Fruit fly (Drosophila melanogaster) whole organism, embryonic: ENCODE data around the gene baf.

Source experiments
- Asciz ChIP-seq: fragments of 200-800 bp; sonication (Bioruptor generic); optimal IDR thresholded peaks from 2 replicates; lab custom pipeline; 2017; ENCODE audit warnings: missing biosample characterization, mild to moderate bottlenecking, missing genetic modification characterization, missing genetic modification reagents
- CG11456 ChIP-seq: fragments of 200-800 bp; sonication (Bioruptor generic); IDR thresholded peaks from 3 replicates; pipeline ENCODE4 v1.3.6; 2022; ENCODE audit warnings: missing biosample characterization, missing genetic modification characterization
- CG11504 ChIP-seq: fragments of 200-800 bp; sonication (Bioruptor generic); optimal IDR thresholded peaks from 3 replicates; lab custom pipeline; 2019; ENCODE audit warnings: missing biosample characterization, mild to moderate bottlenecking, missing genetic modification characterization, moderate library complexity
- CG13287 ChIP-seq: fragments of 200-800 bp; sonication (Bioruptor generic); IDR thresholded peaks from 2 replicates; pipeline ENCODE4 v1.3.6; 2022; ENCODE audit warnings: missing biosample characterization, missing genetic modification characterization; ENCODE audit not compliant: partially characterized antibody
- CG15479 ChIP-seq: fragments of 200-800 bp; sonication (Bioruptor generic); optimal IDR thresholded peaks from 3 replicates; lab custom pipeline; 2019; ENCODE audit warnings: missing biosample characterization, mild to moderate bottlenecking, missing genetic modification characterization, moderate library complexity
- CG17568 ChIP-seq: fragments of 200-800 bp; sonication (Bioruptor generic); optimal IDR thresholded peaks from 2 replicates; lab custom pipeline; 2018; ENCODE audit warnings: missing biosample characterization, mild to moderate bottlenecking, missing genetic modification characterization, moderate library complexity
- CG18262 ChIP-seq: fragments of 200-800 bp; optimal IDR thresholded peaks from 3 replicates; lab custom pipeline; 2019; ENCODE audit warnings: missing biosample characterization, mild to moderate bottlenecking, missing genetic modification characterization, moderate library complexity
- CG18619 ChIP-seq: fragments of 200-800 bp; sonication (Bioruptor generic); optimal IDR thresholded peaks from 3 replicates; lab custom pipeline; 2017; ENCODE audit warnings: missing biosample characterization, mild to moderate bottlenecking, missing genetic modification characterization
- CG18764 ChIP-seq: fragments of 200-800 bp; sonication (Bioruptor generic); optimal IDR thresholded peaks from 3 replicates; lab custom pipeline; 2016; ENCODE audit warnings: missing biosample characterization, missing genetic modification characterization
- CG2875 ChIP-seq: fragments of 200-800 bp; sonication (Bioruptor generic); optimal IDR thresholded peaks from 2 replicates; lab custom pipeline; 2017; ENCODE audit warnings: missing biosample characterization, mild to moderate bottlenecking, missing genetic modification characterization, missing genetic modification reagents
- CG30020 ChIP-seq: fragments of 200-800 bp; optimal IDR thresholded peaks from 2 replicates; lab custom pipeline; 2019; ENCODE audit warnings: missing biosample characterization, mild to moderate bottlenecking, missing genetic modification characterization, moderate library complexity
- CG3065 ChIP-seq: fragments of 200-800 bp; sonication (Bioruptor generic); optimal IDR thresholded peaks from 2 replicates; lab custom pipeline; 2016; ENCODE audit warnings: missing biosample characterization, missing genetic modification characterization
- CG3407 ChIP-seq: fragments of 200-800 bp; sonication (Bioruptor generic); optimal IDR thresholded peaks from 2 replicates; lab custom pipeline; 2018; ENCODE audit warnings: missing biosample characterization, mild to moderate bottlenecking, missing genetic modification characterization
- CG3847 ChIP-seq: fragments of 200-800 bp; sonication (Bioruptor generic); IDR thresholded peaks from 2 replicates; pipeline ENCODE4 v1.3.6; 2022; ENCODE audit warnings: missing biosample characterization, missing genetic modification characterization
- CG4707 ChIP-seq: fragments of 200-800 bp; sonication (Bioruptor generic); optimal IDR thresholded peaks from 2 replicates; lab custom pipeline; 2018; ENCODE audit warnings: missing biosample characterization, mild to moderate bottlenecking, missing genetic modification characterization, moderate library complexity
- CG4854 ChIP-seq: fragments of 200-800 bp; sonication (Bioruptor generic); optimal IDR thresholded peaks from 2 replicates; lab custom pipeline; 2016; ENCODE audit warnings: missing biosample characterization, missing genetic modification characterization, inconsistent platforms
- CG9215 ChIP-seq: fragments of 200-800 bp; sonication (Bioruptor generic); IDR thresholded peaks from 2 replicates; pipeline ENCODE4 v1.3.6; 2022; ENCODE audit warnings: missing biosample characterization, missing genetic modification characterization
- CG9727 ChIP-seq: fragments of 200-800 bp; sonication (Bioruptor generic); optimal IDR thresholded peaks from 3 replicates; lab custom pipeline; 2017; ENCODE audit warnings: missing biosample characterization, mild to moderate bottlenecking, missing genetic modification characterization
- CTCF ChIP-seq: fragments of 200-800 bp; sonication (Bioruptor generic); optimal IDR thresholded peaks from 2 replicates; lab custom pipeline; 2017; ENCODE audit warnings: missing biosample characterization, mild to moderate bottlenecking, missing genetic modification characterization, moderate library complexity
- CoRest ChIP-seq: fragments of 200-800 bp; sonication (Bioruptor generic); optimal IDR thresholded peaks from 3 replicates; lab custom pipeline; 2018; ENCODE audit warnings: missing biosample characterization, mild to moderate bottlenecking, missing genetic modification characterization, moderate library complexity
- CrebB ChIP-seq: fragments of 200-800 bp; sonication (Bioruptor generic); optimal IDR thresholded peaks from 3 replicates; lab custom pipeline; 2018; ENCODE audit warnings: missing biosample characterization, mild to moderate bottlenecking, missing genetic modification characterization
- D ChIP-seq, 2 experiments: fragments of 200-800 bp in 1 of 2; fragments of >200 bp in 1 of 2; sonication (Bioruptor generic) in 1 of 2; optimal IDR thresholded peaks; 2 replicates in 1 of 2; 3 replicates in 1 of 2; lab custom pipeline; 2017; ENCODE audit warnings: mild to moderate bottlenecking in 1 of 2, missing biosample characterization in 1 of 2, missing genetic modification characterization in 1 of 2, missing genetic modification reagents in 1 of 2
- Dbx ChIP-seq: fragments of 200-800 bp; sonication (Bioruptor generic); IDR thresholded peaks from 3 replicates; pipeline ENCODE4 v1.3.6; 2022; ENCODE audit warnings: missing biosample characterization, missing genetic modification characterization
- Gsc ChIP-seq: fragments of 200-800 bp; sonication (Bioruptor generic); IDR thresholded peaks from 2 replicates; pipeline ENCODE4 v1.3.6; 2022; ENCODE audit warnings: missing biosample characterization, missing genetic modification characterization
- Hand ChIP-seq: fragments of 200-800 bp; sonication (Bioruptor generic); optimal IDR thresholded peaks from 2 replicates; lab custom pipeline; 2017; ENCODE audit warnings: mild to moderate bottlenecking, missing biosample characterization, missing genetic modification reagents, missing genetic modification characterization
- Myb ChIP-seq: fragments of 200-800 bp; sonication (Bioruptor generic); optimal IDR thresholded peaks from 2 replicates; lab custom pipeline; 2016; ENCODE audit warnings: missing biosample characterization, missing genetic modification characterization
- Opbp ChIP-seq: fragments of 200-800 bp; sonication (Bioruptor generic); IDR thresholded peaks from 3 replicates; pipeline ENCODE4 v1.3.6; 2022; ENCODE audit warnings: missing biosample characterization, missing genetic modification characterization; ENCODE audit not compliant: partially characterized antibody
- Ssrp ChIP-seq: fragments of 200-800 bp; sonication (Bioruptor generic); optimal IDR thresholded peaks from 2 replicates; lab custom pipeline; 2018; ENCODE audit warnings: missing biosample characterization, mild to moderate bottlenecking, missing genetic modification characterization, moderate library complexity
- Xbp1 ChIP-seq: fragments of 200-800 bp; sonication (Bioruptor generic); optimal IDR thresholded peaks from 3 replicates; lab custom pipeline; 2016; ENCODE audit warnings: missing biosample characterization, mild to moderate bottlenecking, missing genetic modification characterization
- cas ChIP-seq: fragments of 200-800 bp; sonication (Bioruptor generic); IDR thresholded peaks from 2 replicates; pipeline ENCODE4 v1.3.6; 2022; ENCODE audit warnings: missing biosample characterization, missing genetic modification characterization
- chm ChIP-seq: fragments of 200-800 bp; sonication (Bioruptor generic); IDR thresholded peaks from 2 replicates; pipeline ENCODE4 v1.3.6; 2022; ENCODE audit warnings: missing biosample characterization, missing genetic modification characterization
- crol ChIP-seq: fragments of 200-800 bp; sonication (Bioruptor generic); IDR thresholded peaks from 2 replicates; pipeline ENCODE4 v1.3.6; 2022; ENCODE audit warnings: missing biosample characterization, missing genetic modification characterization
- esg ChIP-seq: fragments of 200-800 bp; sonication (Bioruptor generic); conservative IDR thresholded peaks from 2 replicates; pipeline ENCODE4 v1.3.6; 2022; ENCODE audit warnings: missing biosample characterization, missing genetic modification characterization
- fd96Cb ChIP-seq: fragments of 200-800 bp; sonication (Bioruptor generic); optimal IDR thresholded peaks from 2 replicates; lab custom pipeline; 2018; ENCODE audit warnings: missing biosample characterization, mild to moderate bottlenecking, missing genetic modification characterization, moderate library complexity
- gem ChIP-seq: fragments of 200-800 bp; sonication (Bioruptor generic); optimal IDR thresholded peaks from 2 replicates; lab custom pipeline; 2019; ENCODE audit warnings: missing biosample characterization, mild to moderate bottlenecking, missing genetic modification characterization, moderate library complexity
- hth ChIP-seq: fragments of >200 bp; optimal IDR thresholded peaks from 2 replicates; lab custom pipeline; 2017; ENCODE audit warnings: inconsistent platforms
- kah ChIP-seq: fragments of 200-800 bp; sonication (Bioruptor generic); optimal IDR thresholded peaks from 2 replicates; lab custom pipeline; 2018; ENCODE audit warnings: missing biosample characterization, mild to moderate bottlenecking, missing genetic modification characterization
- lilli ChIP-seq: fragments of 200-800 bp; sonication (Bioruptor generic); optimal IDR thresholded peaks from 3 replicates; lab custom pipeline; 2016; ENCODE audit warnings: missing biosample characterization, missing genetic modification characterization
- odd ChIP-seq: fragments of 200-800 bp; sonication (Bioruptor generic); optimal IDR thresholded peaks from 2 replicates; lab custom pipeline; 2017; ENCODE audit warnings: missing biosample characterization, mild to moderate bottlenecking, missing genetic modification characterization
- pb ChIP-seq: fragments of 200-800 bp; sonication (Bioruptor generic); optimal IDR thresholded peaks from 3 replicates; lab custom pipeline; 2016; ENCODE audit warnings: missing biosample characterization, missing genetic modification characterization
- ranshi ChIP-seq: fragments of 200-800 bp; sonication (Bioruptor generic); IDR thresholded peaks from 2 replicates; pipeline ENCODE4 v1.3.6; 2022; ENCODE audit warnings: missing biosample characterization, missing genetic modification characterization
- sc ChIP-seq, 3 experiments: fragments of >200 bp in 2 of 3; fragments of 200-800 bp in 1 of 3; sonication (Bioruptor generic) in 1 of 3; optimal IDR thresholded peaks; 2 replicates in 2 of 3; 3 replicates in 1 of 3; lab custom pipeline; 2017; ENCODE audit warnings: mild to moderate bottlenecking in 1 of 3, missing biosample characterization in 1 of 3, missing genetic modification characterization in 1 of 3, missing genetic modification reagents in 1 of 3
- sim ChIP-seq: fragments of 200-800 bp; sonication (Bioruptor generic); IDR thresholded peaks from 2 replicates; pipeline ENCODE4 v1.3.6; 2022; ENCODE audit warnings: missing biosample characterization, missing genetic modification characterization
- sqz ChIP-seq: fragments of 200-800 bp; sonication (Bioruptor generic); optimal IDR thresholded peaks from 3 replicates; lab custom pipeline; 2018; ENCODE audit warnings: missing biosample characterization, mild to moderate bottlenecking, missing genetic modification characterization
- stc ChIP-seq: fragments of 200-800 bp; sonication (Bioruptor generic); IDR thresholded peaks from 2 replicates; pipeline ENCODE4 v1.3.6; 2022; ENCODE audit warnings: missing biosample characterization, missing genetic modification characterization
- tx ChIP-seq: fragments of 200-800 bp; sonication (Bioruptor generic); optimal IDR thresholded peaks from 2 replicates; lab custom pipeline; 2016; ENCODE audit warnings: missing biosample characterization, missing genetic modification characterization
- vfl ChIP-seq: fragments of 200-800 bp; sonication (Bioruptor generic); optimal IDR thresholded peaks from 2 replicates; lab custom pipeline; 2016; ENCODE audit warnings: missing biosample characterization, missing genetic modification characterization
- zf30C ChIP-seq: fragments of 200-800 bp; sonication (Bioruptor generic); optimal IDR thresholded peaks from 3 replicates; lab custom pipeline; 2018; ENCODE audit warnings: missing biosample characterization, mild to moderate bottlenecking, missing genetic modification characterization
- zfh1 ChIP-seq: fragments of 200-800 bp; sonication (Bioruptor generic); IDR thresholded peaks from 3 replicates; pipeline ENCODE4 v1.3.6; 2022; ENCODE audit warnings: missing biosample characterization, missing genetic modification characterization

The baf gene

dm6 chr2L:7984059-7984800 is 45.0 kb upstream of the baf start, which contains the start of gene Snoo (continued):
- TF ChIP-seq CG3407: no peak
- no peak for TF ChIP-seq CG18619 (GFP tag; lab: Kevin White, UChicago)
- no peak for TF ChIP-seq lilli (GFP tag; lab: Kevin White, UChicago)
- peak; percentile 64 for TF ChIP-seq CTCF (GFP tag; lab: Kevin White, UChicago)
- no peak for TF ChIP-seq pb
- TF ChIP-seq sc (optimal IDR thresholded peaks at IDR 0.05; lab: Kevin White, UChicago): no peak
- no peak for TF ChIP-seq sc (GFP tag; optimal IDR thresholded peaks at IDR 0.05; lab: Kevin White, UChicago)
- no peak for TF ChIP-seq esg (GFP tag; lab: Robert Waterston, UW)
- peak; percentile 63 for TF ChIP-seq CG3847 (GFP tag; lab: Robert Waterston, UW)
- TF ChIP-seq D (optimal IDR thresholded peaks at IDR 0.05; lab: Kevin White, UChicago): no peak
- TF ChIP-seq D (GFP tag; optimal IDR thresholded peaks at IDR 0.05; lab: Kevin White, UChicago): no peak
- TF ChIP-seq CG4854 (GFP tag; lab: Kevin White, UChicago): no peak
- TF ChIP-seq CG11504: peak; percentile 31
- TF ChIP-seq Myb (GFP tag; lab: Kevin White, UChicago): peak; percentile 94
- TF ChIP-seq gem (tag; lab: Kevin White, UChicago): no peak
- TF ChIP-seq odd (GFP tag; lab: Kevin White, UChicago): no peak
- TF ChIP-seq sim: no peak
- no peak for TF ChIP-seq CG18262
- TF ChIP-seq Asciz (GFP tag; lab: Kevin White, UChicago): no peak
- no peak for TF ChIP-seq CG11456 (GFP tag; lab: Robert Waterston, UW)
- TF ChIP-seq CG18764 (GFP tag; lab: Kevin White, UChicago): no peak
- no peak for TF ChIP-seq vfl (GFP tag; lab: Kevin White, UChicago)
- peak; percentile 54; the same call in 1 of the 2 replicates for TF ChIP-seq chm (GFP tag; lab: Robert Waterston, UW)
- no peak for TF ChIP-seq CG4707 (GFP tag; lab: Kevin White, UChicago)
- TF ChIP-seq Dbx (GFP tag; lab: Robert Waterston, UW): peak; percentile 35; the same call in 2 of the 3 replicates
- no peak for TF ChIP-seq CG9727 (GFP tag; lab: Kevin White, UChicago)
- TF ChIP-seq Xbp1: no peak
- no peak for TF ChIP-seq CG2875
- no peak for TF ChIP-seq fd96Cb
- no peak for TF ChIP-seq cas (GFP tag; lab: Robert Waterston, UW)
- no peak for TF ChIP-seq tx (GFP tag; lab: Kevin White, UChicago)
- TF ChIP-seq sqz (GFP tag; lab: Kevin White, UChicago): no peak
- no peak; the same call in 1 of the 2 replicates for TF ChIP-seq crol (GFP tag; lab: Robert Waterston, UW)
- TF ChIP-seq ranshi (GFP tag; lab: Robert Waterston, UW): no peak; the same call in 1 of the 2 replicates
- peak; percentile 7 for TF ChIP-seq kah
- TF ChIP-seq zfh1 (GFP tag; lab: Robert Waterston, UW): 0 out of 3 replicates have a peak, but pooled peaks have one; percentile 6
- no peak for TF ChIP-seq CG30020
- TF ChIP-seq CG17568 (GFP tag; lab: Kevin White, UChicago): no peak
- peak; percentile 15 for TF ChIP-seq CrebB (tag; lab: Kevin White, UChicago)
- TF ChIP-seq CG13287 (GFP tag; lab: Robert Waterston, UW): peak; percentile 64
- TF ChIP-seq hth: no peak
- peak; percentile 58; the same call in 2 of the 3 replicates for TF ChIP-seq Opbp (GFP tag; lab: Robert Waterston, UW)
- TF ChIP-seq Ssrp (tag; lab: Kevin White, UChicago): no peak
- no peak; the same call in 1 of the 2 replicates for TF ChIP-seq stc
- TF ChIP-seq CG3065 (GFP tag; lab: Kevin White, UChicago): no peak
- no peak for TF ChIP-seq CG9215
- TF ChIP-seq CoRest: no peak
- peak; percentile 4 for TF ChIP-seq Hand (GFP tag; lab: Kevin White, UChicago)
- TF ChIP-seq zf30C: no peak
- TF ChIP-seq Gsc (GFP tag; lab: Robert Waterston, UW): no peak
- TF ChIP-seq CG15479 (GFP tag; lab: Kevin White, UChicago): no peak
